Worm (Caenorhabditis elegans) whole organism, L1 larva: ENCODE results near the gene bud-13.

ENCODE experiments used
- F16B12.6 ChIP-seq: fragments of 150-350 bp; optimal IDR thresholded peaks from 2 replicates; lab custom pipeline; 2014; ENCODE audit warnings: missing biosample characterization, missing genetic modification characterization
- ces-1 ChIP-seq: fragments of 150-350 bp; optimal IDR thresholded peaks from 2 replicates; lab custom pipeline; 2014; ENCODE audit warnings: missing biosample characterization, missing genetic modification reagents, missing genetic modification characterization
- mep-1 ChIP-seq: fragments of 150-350 bp; optimal IDR thresholded peaks from 2 replicates; lab custom pipeline; 2014; ENCODE audit warnings: missing biosample characterization, missing genetic modification characterization
- nhr-12 ChIP-seq: sonication (generic microtip); optimal IDR thresholded peaks from 2 replicates; lab custom pipeline; 2017; ENCODE audit warnings: missing biosample characterization, missing genetic modification characterization
- nhr-28 ChIP-seq: fragments of 150-350 bp; optimal IDR thresholded peaks from 2 replicates; lab custom pipeline; 2014; ENCODE audit warnings: missing biosample characterization, missing genetic modification characterization
- nhr-71 ChIP-seq: sonication (generic microtip); optimal IDR thresholded peaks from 2 replicates; lab custom pipeline; 2016; ENCODE audit warnings: mild to moderate bottlenecking, missing genetic modification characterization, moderate library complexity, missing compliant biosample characterization
- tlp-1 ChIP-seq: fragments of 150-350 bp; optimal IDR thresholded peaks from 2 replicates; lab custom pipeline; 2014; ENCODE audit warnings: missing biosample characterization, missing genetic modification characterization
- unc-98 ChIP-seq: fragments of 200-800 bp; sonication (Bioruptor generic); IDR thresholded peaks from 2 replicates; pipeline ENCODE4 v1.3.6; 2022; ENCODE audit warnings: missing genetic modification characterization, missing compliant biosample characterization
- ztf-11 ChIP-seq, 2 experiments: sonication (generic microtip); optimal IDR thresholded peaks; 2 replicates each; lab custom pipeline; 2016 to 2017; ENCODE audit warnings: missing genetic modification characterization in 2 of 2, missing biosample characterization in 1 of 2, missing compliant biosample characterization in 1 of 2

- TF ChIP-seq ztf-11 (tag; optimal IDR thresholded peaks at IDR 0.05; lab: Kevin White, UChicago): no peak
- TF ChIP-seq tlp-1 (tag; lab: Kevin White, UChicago): no peak
- TF ChIP-seq F16B12.6: no peak
- no peak for TF ChIP-seq nhr-28
- TF ChIP-seq mep-1 (tag; lab: Kevin White, UChicago): no peak
- TF ChIP-seq nhr-12: no peak
- TF ChIP-seq unc-98: no peak
- no peak for TF ChIP-seq ces-1
- TF ChIP-seq nhr-71 (tag; lab: Kevin White, UChicago): no peak
Measured at ce11 chrIII:9012309-9012708, 44.8 kb upstream of the bud-13 start, which contains the start of gene F59B2.9.
